Fruit fly (Drosophila melanogaster): ENCODE data around the gene ana1.
A peak's percentile ranks its signal among the peaks of the same experiment; 100 is the strongest.

The ana1 gene

DNA sequence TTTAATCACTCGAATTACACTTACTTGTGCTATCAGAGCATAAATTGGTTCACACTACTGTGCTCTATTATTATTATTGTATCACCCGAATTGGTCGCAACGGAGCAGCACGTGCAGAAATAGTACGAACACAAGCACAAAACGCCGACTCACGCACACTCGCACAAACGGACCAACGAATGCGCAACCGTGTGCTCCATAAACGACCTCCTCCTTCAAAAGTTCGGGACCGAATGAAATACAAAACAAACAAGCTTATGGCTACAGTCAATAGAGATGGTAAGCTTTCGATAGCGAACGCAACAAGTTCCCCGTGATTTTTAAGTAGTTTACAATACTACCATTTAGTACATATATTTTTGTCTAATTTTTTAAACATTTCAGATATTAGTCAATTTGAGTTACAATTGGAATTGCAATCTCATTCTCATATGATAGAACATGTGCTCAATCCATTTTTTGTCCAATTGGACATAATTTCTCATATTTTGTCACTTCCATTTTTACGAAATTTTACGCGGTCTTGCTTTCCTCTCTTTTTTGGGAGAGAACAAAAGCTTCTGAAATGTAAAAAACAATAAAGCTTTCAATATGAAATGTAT lies 13.4 kb downstream of the ana1 start, which contains the start of gene Cftr:
TSS of gene Cftr (minus strand) at position 239 of the 602 bp plus-strand sequence.
- TF ChIP-seq cnc (optimal IDR thresholded peaks at IDR 0.05) (peak; percentile 96), ovo (GFP tag; optimal IDR thresholded peaks at IDR 0.05) (peak; percentile 37), Hr96 (GFP tag; optimal IDR thresholded peaks at IDR 0.05) (peak; percentile 68), pad (GFP tag; optimal IDR thresholded peaks at IDR 0.05) (peak; percentile 92), Clk (GFP tag; optimal IDR thresholded peaks at IDR 0.05) (peak; percentile 37), CG11617 (GFP tag; optimal IDR thresholded peaks at IDR 0.05) (peak; percentile 57), CG5204 (GFP tag; optimal IDR thresholded peaks at IDR 0.05) (peak; percentile 61), CG7101 (tag; optimal IDR thresholded peaks at IDR 0.05) (peak; percentile 77), toe (GFP tag; optimal IDR thresholded peaks at IDR 0.05) (peak; percentile 79), Crg-1 (GFP tag; optimal IDR thresholded peaks at IDR 0.05) (peak; percentile 86), kay (GFP tag; ENCODE audit: borderline replicate concordance) (peak; percentile 94), CG12768 (GFP tag; optimal IDR thresholded peaks at IDR 0.05) (peak; percentile 80), CG14711 (tag; optimal IDR thresholded peaks at IDR 0.05) (peak; percentile 66), Mnt (GFP tag; optimal IDR thresholded peaks at IDR 0.05) (peak; percentile 98), tj (GFP tag; optimal IDR thresholded peaks at IDR 0.05) (peak; percentile 87), CG33017 (tag; optimal IDR thresholded peaks at IDR 0.05) (peak; percentile 69), cic (GFP tag; optimal IDR thresholded peaks at IDR 0.05) (peak; percentile 74), CG1620 (GFP tag; optimal IDR thresholded peaks at IDR 0.05) (peak; percentile 89), CG7045 (GFP tag; optimal IDR thresholded peaks at IDR 0.05) (peak; percentile 68), bab1 (GFP tag; optimal IDR thresholded peaks at IDR 0.05) (peak; percentile 67)

DNA sequence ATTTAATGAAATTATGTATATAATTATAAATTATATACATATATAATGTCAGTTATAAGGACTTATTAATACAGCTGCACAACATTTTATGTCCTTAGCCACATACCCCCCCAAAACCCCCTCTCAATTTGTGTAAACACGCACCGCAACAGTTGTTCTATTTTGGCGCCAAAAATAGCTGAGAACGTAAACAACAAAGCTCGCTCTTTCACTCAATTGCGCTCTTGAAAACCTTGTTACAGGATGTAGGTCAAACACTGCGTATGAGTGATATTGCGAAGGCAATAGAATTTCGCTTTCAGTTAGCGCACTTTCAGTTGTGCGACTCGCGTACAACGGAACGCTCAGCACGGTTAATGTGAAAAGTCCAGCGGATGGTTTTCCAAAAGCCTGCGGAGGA lies 14.0 kb downstream of the ana1 start, which contains the start of gene Esyt2:
TSS of gene Esyt2 (plus strand) at position 332 of the 400 bp plus-strand sequence.
- TF ChIP-seq Hr96 (GFP tag; optimal IDR thresholded peaks at IDR 0.05) (no peak), bab1 (GFP tag; optimal IDR thresholded peaks at IDR 0.05) (no peak), toe (GFP tag; optimal IDR thresholded peaks at IDR 0.05) (no peak), kay (GFP tag; ENCODE audit: borderline replicate concordance) (no peak), CG11617 (GFP tag; optimal IDR thresholded peaks at IDR 0.05) (no peak), tj (GFP tag; optimal IDR thresholded peaks at IDR 0.05) (no peak), CG14711 (tag; optimal IDR thresholded peaks at IDR 0.05) (no peak), Clk (GFP tag; optimal IDR thresholded peaks at IDR 0.05) (no peak)

DNA sequence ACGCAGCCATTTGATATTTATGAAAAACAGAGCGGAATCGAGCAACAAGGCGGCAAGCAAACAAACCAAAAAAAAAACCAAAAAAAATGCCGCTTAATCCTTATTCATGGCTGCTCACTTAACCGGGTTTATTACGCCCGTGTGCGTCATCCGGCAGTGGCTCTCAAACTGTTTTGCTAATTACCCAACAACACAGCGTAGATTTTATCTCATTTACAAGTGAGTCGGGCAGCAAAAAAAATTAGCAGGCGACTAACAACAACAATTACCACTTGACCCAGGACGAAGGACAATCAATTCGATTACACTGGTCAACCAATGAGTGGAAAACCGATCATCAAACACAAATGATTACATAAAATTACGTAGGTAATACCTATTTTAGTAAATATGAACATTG lies 17.8 kb downstream of the ana1 start:
- TF ChIP-seq CG5204 (GFP tag; optimal IDR thresholded peaks at IDR 0.05) (no peak), tj (GFP tag; optimal IDR thresholded peaks at IDR 0.05) (no peak), CG14711 (tag; optimal IDR thresholded peaks at IDR 0.05) (no peak), CG1620 (GFP tag; optimal IDR thresholded peaks at IDR 0.05) (no peak), CG11617 (GFP tag; optimal IDR thresholded peaks at IDR 0.05) (no peak), Clk (GFP tag; optimal IDR thresholded peaks at IDR 0.05) (no peak), toe (GFP tag; optimal IDR thresholded peaks at IDR 0.05) (no peak), Crg-1 (GFP tag; optimal IDR thresholded peaks at IDR 0.05) (no peak)

DNA sequence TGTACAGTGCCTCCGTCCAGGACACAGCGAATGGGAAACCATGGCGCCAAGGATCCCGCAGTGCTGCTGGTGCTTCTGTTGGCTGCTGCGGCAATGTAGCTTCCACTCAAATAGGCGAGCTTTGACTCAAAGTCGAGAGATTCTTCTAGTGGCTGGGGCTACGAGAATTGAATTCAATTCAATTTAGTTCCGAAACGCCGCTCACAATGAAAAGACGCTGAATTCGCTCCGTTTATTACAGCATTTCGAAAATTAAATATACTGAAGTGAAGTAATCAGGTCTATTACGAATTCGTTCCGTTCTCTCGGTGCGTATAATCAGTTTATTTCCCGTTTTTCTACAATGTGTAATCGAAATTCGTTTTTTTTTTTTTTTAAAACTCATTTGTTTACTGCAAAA lies 18.5 kb downstream of the ana1 start:
- TF ChIP-seq cic (GFP tag; optimal IDR thresholded peaks at IDR 0.05) (peak; percentile 31), Hr96 (GFP tag; optimal IDR thresholded peaks at IDR 0.05) (no peak)

DNA sequence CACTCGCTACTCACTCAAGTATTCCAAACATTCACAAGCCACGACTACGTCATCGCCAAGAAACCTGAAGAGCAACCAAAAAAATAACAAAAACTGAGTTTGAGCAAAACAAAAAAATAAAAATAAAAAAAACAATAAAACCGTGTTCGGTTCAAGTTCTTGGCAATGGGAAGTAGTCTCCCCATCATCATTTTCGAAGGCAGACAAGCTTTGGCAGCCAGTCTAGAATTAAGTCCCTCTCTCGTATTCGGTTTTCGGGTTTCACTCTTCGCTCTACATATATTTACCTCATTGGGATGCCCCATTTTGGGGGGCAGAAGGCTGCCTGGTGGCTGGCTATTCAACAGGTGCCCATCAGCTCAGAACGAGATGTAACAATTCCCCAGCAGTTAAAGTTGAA lies 19.5 kb downstream of the ana1 start:
- TF ChIP-seq Crg-1 (GFP tag; optimal IDR thresholded peaks at IDR 0.05) (no peak), cic (GFP tag; optimal IDR thresholded peaks at IDR 0.05) (no peak), CG7101 (tag; optimal IDR thresholded peaks at IDR 0.05) (no peak), bab1 (GFP tag; optimal IDR thresholded peaks at IDR 0.05) (no peak), toe (GFP tag; optimal IDR thresholded peaks at IDR 0.05) (no peak), CG7045 (GFP tag; optimal IDR thresholded peaks at IDR 0.05) (no peak), CG5204 (GFP tag; optimal IDR thresholded peaks at IDR 0.05) (no peak), Hr96 (GFP tag; optimal IDR thresholded peaks at IDR 0.05) (no peak), ovo (GFP tag; optimal IDR thresholded peaks at IDR 0.05) (no peak), CG14711 (tag; optimal IDR thresholded peaks at IDR 0.05) (no peak), Clk (GFP tag; optimal IDR thresholded peaks at IDR 0.05) (no peak), tj (GFP tag; optimal IDR thresholded peaks at IDR 0.05) (no peak), CG12768 (GFP tag; optimal IDR thresholded peaks at IDR 0.05) (no peak), pad (GFP tag; optimal IDR thresholded peaks at IDR 0.05) (no peak), CG1620 (GFP tag; optimal IDR thresholded peaks at IDR 0.05) (no peak), Mnt (GFP tag; optimal IDR thresholded peaks at IDR 0.05) (no peak)

DNA sequence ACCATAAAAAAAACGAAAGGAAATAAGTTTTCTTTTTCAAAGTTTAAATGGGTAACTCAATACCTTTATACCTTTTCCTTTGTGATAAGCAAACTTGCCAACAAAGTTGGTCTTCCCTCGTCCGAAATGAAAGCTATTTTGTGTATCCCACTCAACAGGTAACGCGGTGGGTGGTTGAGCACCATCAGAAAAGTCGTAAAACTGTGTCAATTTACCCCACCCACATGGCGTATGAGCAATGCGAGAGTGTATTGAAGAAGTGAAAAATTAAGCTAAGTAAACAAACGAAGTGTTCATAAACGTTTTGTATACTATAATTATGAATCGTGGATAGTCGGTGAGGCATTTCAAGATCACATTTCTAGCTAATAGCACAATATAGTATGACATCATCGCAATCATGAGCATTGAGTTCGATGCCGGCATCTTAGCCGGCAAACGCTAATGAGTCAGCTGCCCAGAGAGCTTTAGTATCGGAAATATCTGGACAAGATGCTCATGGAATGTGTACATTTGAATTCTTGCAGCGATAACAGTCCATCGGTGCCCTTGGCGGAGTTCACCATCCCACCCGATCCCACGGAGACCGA lies 20.5 kb downstream of the ana1 start:
- no peak for TF ChIP-seq CG5204 (GFP tag; optimal IDR thresholded peaks at IDR 0.05)

DNA sequence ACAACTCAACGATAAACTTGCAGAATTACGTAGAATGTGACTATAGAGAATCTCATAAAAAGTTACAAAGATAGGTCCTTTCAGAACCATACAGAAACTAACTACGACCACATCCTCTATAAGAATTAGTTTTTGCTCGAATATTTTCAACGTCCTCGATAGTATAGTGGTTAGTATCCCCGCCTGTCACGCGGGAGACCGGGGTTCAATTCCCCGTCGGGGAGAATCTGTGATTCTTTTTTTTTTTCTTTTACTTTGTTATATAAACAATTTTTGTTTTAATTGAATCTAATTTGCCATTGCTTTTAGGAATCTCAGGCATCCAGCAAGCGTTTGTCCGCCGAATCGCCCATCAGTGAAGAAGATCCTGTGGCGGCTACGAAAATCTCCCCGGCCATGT lies 24.8 kb downstream of the ana1 start:
- TF ChIP-seq Clk (GFP tag; optimal IDR thresholded peaks at IDR 0.05) (no peak), Crg-1 (GFP tag; optimal IDR thresholded peaks at IDR 0.05) (no peak), CG11617 (GFP tag; optimal IDR thresholded peaks at IDR 0.05) (no peak), Mnt (GFP tag; optimal IDR thresholded peaks at IDR 0.05) (no peak), cic (GFP tag; optimal IDR thresholded peaks at IDR 0.05) (no peak), tj (GFP tag; optimal IDR thresholded peaks at IDR 0.05) (no peak), toe (GFP tag; optimal IDR thresholded peaks at IDR 0.05) (no peak), kay (GFP tag; ENCODE audit: borderline replicate concordance) (no peak), bab1 (GFP tag; optimal IDR thresholded peaks at IDR 0.05) (no peak), CG7101 (tag; optimal IDR thresholded peaks at IDR 0.05) (no peak), CG1620 (GFP tag; optimal IDR thresholded peaks at IDR 0.05) (no peak), ovo (GFP tag; optimal IDR thresholded peaks at IDR 0.05) (no peak), CG12768 (GFP tag; optimal IDR thresholded peaks at IDR 0.05) (no peak), CG7045 (GFP tag; optimal IDR thresholded peaks at IDR 0.05) (no peak), cnc (optimal IDR thresholded peaks at IDR 0.05) (no peak), CG5204 (GFP tag; optimal IDR thresholded peaks at IDR 0.05) (no peak), CG33017 (tag; optimal IDR thresholded peaks at IDR 0.05) (no peak), Hr96 (GFP tag; optimal IDR thresholded peaks at IDR 0.05) (no peak), CG14711 (tag; optimal IDR thresholded peaks at IDR 0.05) (no peak), pad (GFP tag; optimal IDR thresholded peaks at IDR 0.05) (no peak)

All from whole organism, adult.